Worm (Caenorhabditis elegans): Measurements from ENCODE around the gene osg-1.

ce11 chrIII:5486345-5486744, 1.0 kb upstream of the osg-1 start:
- TF ChIP-seq ama-1 (optimal IDR thresholded peaks at IDR 0.05) (no peak), flt-1 (GFP tag; IDR thresholded peaks at IDR 0.05) (no peak), tbx-37 (GFP tag; conservative IDR thresholded peaks at IDR 0.05) (no peak)
